Worm (Caenorhabditis elegans): ENCODE data around the gene C13A2.10.

C13A2.10 gene

ce11 chrV:7231524-7231923, 43.4 kb downstream of the C13A2.10 start:
- TF ChIP-seq unc-55 (GFP tag; optimal IDR thresholded peaks at IDR 0.05) (no peak), tbx-7 (tag; optimal IDR thresholded peaks at IDR 0.05) (no peak), ceh-18 (tag; optimal IDR thresholded peaks at IDR 0.05) (no peak), K02D7.2 (tag; optimal IDR thresholded peaks at IDR 0.05) (no peak), ceh-6 (GFP tag; optimal IDR thresholded peaks at IDR 0.05) (no peak), pag-3 (tag; optimal IDR thresholded peaks at IDR 0.05; ENCODE audit: borderline replicate concordance) (no peak), ceh-30 (tag; optimal IDR thresholded peaks at IDR 0.05) (no peak), fkh-6 (tag; optimal IDR thresholded peaks at IDR 0.05) (no peak), ceh-34 (tag; optimal IDR thresholded peaks at IDR 0.05) (no peak), lin-11 (tag; optimal IDR thresholded peaks at IDR 0.05) (no peak), lim-6 (tag; optimal IDR thresholded peaks at IDR 0.05) (no peak), fkh-10 (GFP tag; optimal IDR thresholded peaks at IDR 0.05) (no peak)

- TF ChIP-seq pat-9 (tag; optimal IDR thresholded peaks at IDR 0.05): peak; percentile 91
- peak; percentile 86 for TF ChIP-seq ahr-1 (tag; optimal IDR thresholded peaks at IDR 0.05)
- peak; percentile 86 for TF ChIP-seq sox-4 (tag; optimal IDR thresholded peaks at IDR 0.05)
- peak; percentile 58 for TF ChIP-seq rnt-1 (tag; optimal IDR thresholded peaks at IDR 0.05)
- peak; percentile 63 for TF ChIP-seq hlh-15 (tag; optimal IDR thresholded peaks at IDR 0.05)
- no peak for TF ChIP-seq lim-6 (tag; optimal IDR thresholded peaks at IDR 0.05)
- peak; percentile 84 for TF ChIP-seq ceh-34 (tag; optimal IDR thresholded peaks at IDR 0.05)
- TF ChIP-seq hlh-30 (tag; optimal IDR thresholded peaks at IDR 0.05; ENCODE audit: insufficient read depth): no peak
- no peak for TF ChIP-seq ceh-18 (tag; optimal IDR thresholded peaks at IDR 0.05)
- no peak for TF ChIP-seq dmd-4 (tag; optimal IDR thresholded peaks at IDR 0.05; ENCODE audit: borderline replicate concordance)
- peak; percentile 65 for TF ChIP-seq hlh-8 (tag; optimal IDR thresholded peaks at IDR 0.05)
- TF ChIP-seq che-1 (tag; optimal IDR thresholded peaks at IDR 0.05): peak; percentile 81
- peak; percentile 87 for TF ChIP-seq ref-2 (tag; optimal IDR thresholded peaks at IDR 0.05)
- peak; percentile 85 for TF ChIP-seq pha-2 (tag; optimal IDR thresholded peaks at IDR 0.05)
- peak; percentile 44 for TF ChIP-seq F13H6.1 (tag; optimal IDR thresholded peaks at IDR 0.05)
- TF ChIP-seq pros-1 (tag; optimal IDR thresholded peaks at IDR 0.05): no peak
- TF ChIP-seq dve-1 (tag; optimal IDR thresholded peaks at IDR 0.05): no peak
- TF ChIP-seq nhr-11 (tag; optimal IDR thresholded peaks at IDR 0.05): no peak
- TF ChIP-seq ceh-31 (tag; optimal IDR thresholded peaks at IDR 0.05): peak; percentile 75
- peak; percentile 89 for TF ChIP-seq tbx-2 (tag; optimal IDR thresholded peaks at IDR 0.05)
- peak; percentile 95 for TF ChIP-seq elt-2 (tag; optimal IDR thresholded peaks at IDR 0.05)
- peak; percentile 60 for TF ChIP-seq nhr-232 (tag; optimal IDR thresholded peaks at IDR 0.05)
- peak; percentile 81 for TF ChIP-seq sox-2 (GFP tag; IDR thresholded peaks at IDR 0.05)
- TF ChIP-seq ceh-45 (GFP tag; IDR thresholded peaks at IDR 0.05): peak; percentile 55; the same call in 1 of the 2 replicates
- TF ChIP-seq ceh-6 (GFP tag; optimal IDR thresholded peaks at IDR 0.05): peak; percentile 65
- peak; percentile 86 for TF ChIP-seq ttx-3 (tag; optimal IDR thresholded peaks at IDR 0.05)
- TF ChIP-seq tbx-7 (tag; optimal IDR thresholded peaks at IDR 0.05): peak; percentile 31
- peak; percentile 93 for TF ChIP-seq K09A11.1 (tag; optimal IDR thresholded peaks at IDR 0.05; ENCODE audit: insufficient read depth)
- TF ChIP-seq ztf-16 (tag; optimal IDR thresholded peaks at IDR 0.05): peak; percentile 87
- peak; percentile 78 for TF ChIP-seq fax-1 (tag; optimal IDR thresholded peaks at IDR 0.05)
- peak; percentile 87 for TF ChIP-seq odd-2 (tag; optimal IDR thresholded peaks at IDR 0.05)
- TF ChIP-seq ceh-9 (tag; optimal IDR thresholded peaks at IDR 0.05): peak; percentile 16
- peak; percentile 25 for TF ChIP-seq fkh-10 (GFP tag; optimal IDR thresholded peaks at IDR 0.05)
- TF ChIP-seq ets-4 (tag; optimal IDR thresholded peaks at IDR 0.05): no peak
- peak; percentile 74 for TF ChIP-seq lin-11 (tag; optimal IDR thresholded peaks at IDR 0.05)
- TF ChIP-seq elt-4 (tag; optimal IDR thresholded peaks at IDR 0.05): no peak
- peak; percentile 83 for TF ChIP-seq ceh-19 (GFP tag; optimal IDR thresholded peaks at IDR 0.05)
- peak; percentile 18 for TF ChIP-seq ceh-24 (tag; optimal IDR thresholded peaks at IDR 0.05)
- peak; percentile 58 for TF ChIP-seq pqm-1 (tag; optimal IDR thresholded peaks at IDR 0.05)
- peak; percentile 74 for TF ChIP-seq ceh-48 (tag; optimal IDR thresholded peaks at IDR 0.05)
- TF ChIP-seq ama-1 (optimal IDR thresholded peaks at IDR 0.05): no peak
- peak; percentile 35 for TF ChIP-seq T23F11.4 (GFP tag; optimal IDR thresholded peaks at IDR 0.05)
- TF ChIP-seq pax-1 (tag; optimal IDR thresholded peaks at IDR 0.05): no peak
- TF ChIP-seq ceh-30 (tag; optimal IDR thresholded peaks at IDR 0.05): no peak
- TF ChIP-seq madf-2 (tag; optimal IDR thresholded peaks at IDR 0.05): peak; percentile 77
- peak; percentile 41 for TF ChIP-seq hlh-13 (GFP tag; optimal IDR thresholded peaks at IDR 0.05)
- peak; percentile 71 for TF ChIP-seq C08G9.2 (tag; optimal IDR thresholded peaks at IDR 0.05)
Observed at ce11 chrV:7230847-7231246, 44.0 kb downstream of the C13A2.10 start, which contains the start of the genes gei-6 and krr-1. Gene gei-6 (minus strand): TSS chrV:7230848. Gene krr-1 (plus strand): TSS chrV:7231190.
